Fruit fly (Drosophila melanogaster) Kc167 (cell line): ENCODE measurements around the gene CG32206.

Source experiments
- Sin3A ChIP-seq: fragments of >200 bp; optimal IDR thresholded peaks from 2 replicates; lab custom pipeline; 2018; ENCODE audit warnings: missing external identifiers
- h ChIP-seq: fragments of >200 bp; optimal IDR thresholded peaks from 3 replicates; lab custom pipeline; 2018; ENCODE audit warnings: missing external identifiers
- insv ChIP-seq: fragments of >200 bp; optimal IDR thresholded peaks from 3 replicates; lab custom pipeline; 2018; ENCODE audit warnings: missing external identifiers
- psq ChIP-seq: fragments of >200 bp; optimal IDR thresholded peaks from 2 replicates; lab custom pipeline; 2017; ENCODE audit warnings: missing external identifiers

DNA sequence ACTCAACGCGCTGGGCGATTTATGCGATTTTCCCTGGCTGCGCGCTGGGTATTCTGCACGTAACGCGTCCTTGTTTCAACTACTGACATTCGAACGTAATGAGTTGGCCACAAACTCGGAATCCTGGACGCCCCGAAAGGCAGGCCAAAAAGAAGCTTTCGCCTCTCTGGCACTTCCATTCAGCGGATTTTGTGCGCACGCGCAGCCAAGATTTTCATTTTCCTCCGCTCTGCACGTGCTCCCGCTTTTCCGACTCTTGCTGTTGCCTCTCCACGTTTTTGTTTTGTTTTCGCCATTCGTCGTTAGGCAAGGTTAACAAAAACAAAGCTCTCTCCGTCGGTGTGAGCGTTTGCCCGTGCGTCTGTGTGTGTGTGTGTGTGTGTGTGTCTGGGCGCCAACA lies at the start of gene CG32206:
- TF ChIP-seq Sin3A (no peak), insv (no peak), psq (lab: Kevin White, UChicago) (no peak), h (lab: Kevin White, UChicago) (no peak)
